Fruit fly (Drosophila melanogaster) whole organism, larva: Measurements from ENCODE around the gene sxe2.

Experiments used
- noc ChIP-seq: fragments of 200-800 bp; sonication (Bioruptor generic); optimal IDR thresholded peaks from 3 replicates; lab custom pipeline; 2019; ENCODE audit warnings: missing biosample characterization, mild to moderate bottlenecking, missing genetic modification characterization, moderate library complexity

The sxe2 gene

DNA sequence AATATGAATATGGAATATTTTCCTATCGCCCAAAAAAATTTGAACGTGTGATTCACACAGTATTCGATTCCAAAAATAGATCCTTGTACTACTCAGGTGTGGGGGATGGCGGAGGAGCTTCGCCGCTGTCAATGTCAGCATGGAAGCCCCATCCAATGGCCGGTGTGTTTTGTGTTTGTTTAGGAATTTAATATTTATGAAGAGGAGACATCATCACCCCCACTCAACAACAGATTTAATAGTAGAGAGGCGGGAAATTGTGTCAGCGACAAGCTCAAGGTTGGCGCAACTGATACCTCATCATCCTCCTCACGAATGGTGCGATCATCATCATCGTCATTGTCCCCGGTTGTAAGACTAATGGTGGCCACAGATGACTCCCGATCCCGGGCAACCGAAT is 9.6 kb upstream of the sxe2 start:
- no peak for TF ChIP-seq noc (tag; lab: Kevin White, UChicago)

DNA sequence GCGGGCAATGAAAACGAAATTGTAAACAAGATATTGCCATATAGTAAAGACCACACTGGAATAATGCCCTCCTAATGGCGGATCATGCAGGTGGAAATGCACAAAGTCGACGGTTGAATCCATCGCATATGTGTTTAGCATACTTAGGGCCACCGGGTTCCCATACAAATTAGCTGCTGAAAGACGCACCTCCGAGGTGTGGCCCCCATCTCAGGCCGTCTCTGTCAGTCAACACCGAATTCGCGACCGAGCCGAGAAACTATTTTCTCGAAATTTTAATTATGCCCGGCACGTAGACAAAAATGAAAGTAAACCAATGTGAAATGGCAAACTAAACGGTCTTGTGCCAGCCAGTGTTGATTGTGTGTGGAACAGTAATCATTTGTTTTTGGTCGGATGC is 5.4 kb upstream of the sxe2 start:
- no peak for TF ChIP-seq noc (tag; lab: Kevin White, UChicago)

DNA sequence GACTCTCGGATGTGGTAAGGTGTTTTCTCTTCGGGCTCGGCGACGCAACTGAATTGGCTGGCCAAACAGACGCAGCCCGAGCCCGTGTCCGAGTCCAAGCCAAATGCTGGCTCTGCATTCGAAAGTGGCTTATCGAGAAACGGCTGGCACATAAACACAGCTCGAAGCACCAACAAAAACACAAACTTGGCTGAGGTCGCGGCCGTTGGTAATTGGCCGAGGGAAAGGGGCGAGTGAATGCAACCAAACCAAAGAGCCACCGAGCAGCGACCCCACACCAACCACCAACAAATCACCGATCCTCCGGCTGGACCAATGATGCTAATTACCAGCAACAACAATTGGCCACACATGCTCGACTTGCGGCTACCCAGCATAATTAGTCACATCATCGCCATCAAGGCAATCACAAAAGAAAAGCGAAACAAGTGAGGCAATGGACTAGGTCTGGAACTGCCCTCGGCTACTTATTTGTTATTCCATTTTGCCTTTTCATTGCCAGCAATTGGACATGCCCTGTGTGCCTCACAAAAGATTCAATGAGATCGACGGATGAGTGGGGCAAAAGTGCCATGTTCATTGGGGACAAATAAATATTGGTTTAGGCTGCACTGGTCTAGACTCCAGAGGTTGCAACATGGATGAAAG is 2.6 kb upstream of the sxe2 start, which contains the start of gene CG32855:
CG32855 (minus strand) TSS at position 51 of the 648 bp plus-strand sequence.
- TF ChIP-seq noc (tag; lab: Kevin White, UChicago), result no peak

DNA sequence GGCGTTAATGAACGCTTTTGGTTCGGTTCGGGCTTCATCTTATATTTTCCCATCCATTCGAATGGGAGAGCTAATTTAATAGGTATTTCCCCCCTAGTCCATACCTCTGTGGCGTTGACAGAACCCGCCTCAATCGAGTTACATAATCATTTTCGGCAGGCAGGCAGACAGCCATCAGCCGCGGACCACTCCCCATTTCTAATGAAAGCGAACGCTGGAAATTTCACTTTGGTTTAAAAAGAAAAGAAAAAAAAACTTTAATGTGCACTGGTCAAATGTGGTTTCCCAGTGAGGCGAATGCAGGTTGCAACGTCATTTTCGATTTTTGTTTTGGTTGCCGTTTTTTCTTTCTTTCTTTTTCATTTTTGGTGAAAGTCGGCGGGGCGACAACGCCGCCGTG is 1.3 kb upstream of the sxe2 start:
- no peak for TF ChIP-seq noc (tag; lab: Kevin White, UChicago)

DNA sequence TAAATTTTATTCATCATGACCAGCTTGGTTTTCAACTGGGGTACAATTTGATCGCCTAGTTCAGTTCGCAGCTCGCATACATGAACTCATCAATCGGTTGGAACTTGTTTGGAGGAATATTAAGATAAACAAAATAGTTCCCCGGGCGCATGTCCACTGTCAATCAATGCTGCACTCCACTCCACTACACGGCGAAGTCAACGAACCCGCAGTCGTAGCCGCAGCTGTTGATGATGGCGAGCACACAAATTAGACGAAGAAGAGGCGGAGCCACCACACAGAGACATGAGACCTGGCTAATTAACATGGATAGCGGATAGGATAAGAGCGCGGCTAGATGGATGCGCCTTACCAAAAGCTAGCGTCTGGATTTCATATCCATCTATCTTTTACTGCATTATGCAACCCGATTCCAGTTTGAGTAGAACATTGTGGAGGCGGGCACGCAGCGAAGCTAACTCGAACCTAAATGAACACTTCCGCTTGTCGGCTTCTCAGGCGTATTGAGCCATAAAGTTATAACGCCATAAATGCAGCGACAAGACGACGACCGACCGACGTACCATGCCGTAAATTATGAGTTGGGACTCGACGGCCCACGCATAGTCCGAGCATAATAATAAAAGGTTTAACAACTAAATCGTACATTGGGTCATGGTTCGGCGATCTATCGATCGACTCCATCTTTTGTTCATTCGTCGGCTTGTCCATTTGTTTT is 8.4 kb downstream of the sxe2 start:
- TF ChIP-seq noc (tag; lab: Kevin White, UChicago), result no peak

DNA sequence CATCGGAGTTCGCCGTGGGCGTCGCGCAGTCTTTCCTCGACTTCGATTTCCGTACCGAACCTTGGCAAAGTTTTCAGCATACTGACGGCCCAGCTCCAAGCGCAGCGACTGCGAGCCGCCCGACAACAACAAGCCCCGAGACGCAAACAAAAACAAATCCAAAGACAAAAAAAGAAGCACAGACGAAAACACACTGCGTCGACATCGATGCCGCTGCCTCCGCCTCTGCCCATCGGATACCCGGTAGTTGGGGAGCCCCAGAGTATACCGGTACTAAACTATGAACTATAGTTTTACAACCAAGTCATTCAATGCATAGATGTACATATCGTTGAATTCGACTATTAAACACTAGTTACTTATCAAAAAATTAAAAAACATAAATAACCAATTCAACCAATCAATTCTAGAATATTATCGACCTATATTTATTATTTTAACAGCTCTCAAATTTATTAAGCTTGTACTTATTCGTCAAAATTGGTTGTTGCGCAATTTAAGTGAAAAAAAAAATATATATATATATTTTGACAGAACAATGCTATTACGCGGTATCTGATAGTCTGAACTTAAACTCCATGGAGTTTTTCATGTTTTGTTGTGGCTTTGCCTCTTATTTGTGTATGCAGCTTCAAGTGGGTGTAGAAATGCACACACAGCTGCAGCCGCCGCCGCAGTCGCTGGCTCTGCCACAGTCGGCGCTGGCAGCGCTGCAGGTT is 10.5 kb downstream of the sxe2 start:
- TF ChIP-seq noc (tag; lab: Kevin White, UChicago), result no peak

DNA sequence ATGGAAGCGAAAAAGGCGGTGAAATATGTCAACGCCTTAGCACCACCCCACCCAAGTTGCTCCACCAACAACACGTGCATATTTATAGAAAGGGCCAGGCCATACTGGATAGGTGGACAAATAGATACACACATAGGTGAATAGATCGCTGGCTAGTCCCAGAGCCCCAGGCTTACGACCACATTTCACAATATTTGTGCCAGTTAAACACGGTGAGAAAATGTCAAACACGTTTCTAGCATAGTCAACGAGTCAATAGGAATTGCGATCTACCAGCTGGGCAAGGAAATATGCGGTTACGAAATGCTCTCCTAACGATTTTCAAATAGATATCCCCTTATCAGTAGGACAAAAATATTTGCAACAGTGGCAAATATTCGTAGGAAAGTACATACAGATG is 11.2 kb downstream of the sxe2 start:
- TF ChIP-seq noc (tag; lab: Kevin White, UChicago), result no peak

DNA sequence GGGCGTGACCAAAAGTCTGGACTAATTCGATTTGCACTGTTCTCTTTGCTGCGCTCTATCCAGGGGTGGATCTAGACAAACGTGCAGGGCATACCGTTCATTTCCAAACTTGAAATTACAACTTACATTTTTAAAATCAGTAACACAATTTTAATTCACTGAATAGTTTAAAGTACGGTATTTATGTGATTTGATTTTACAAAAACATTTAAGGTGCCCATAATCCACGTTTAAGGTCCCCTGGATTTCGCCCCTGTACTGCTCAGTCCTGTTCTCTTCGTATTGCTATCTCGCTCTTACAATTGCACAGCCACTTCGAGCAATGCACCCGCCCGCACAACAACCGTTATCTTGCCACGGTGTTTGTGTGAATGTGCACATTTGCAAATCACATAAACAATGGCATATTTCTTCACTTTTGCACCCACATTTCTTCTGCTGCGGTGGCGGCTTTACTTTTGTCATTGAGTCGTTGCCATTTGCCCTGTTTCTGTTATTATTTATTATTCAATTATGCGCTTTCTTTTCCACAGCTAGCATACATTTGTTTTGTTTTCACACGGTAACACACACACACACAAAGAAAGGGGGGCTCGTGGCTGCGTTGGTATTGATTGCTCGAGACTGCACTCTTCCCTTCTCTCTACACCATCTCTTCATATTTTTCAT is 14.1 kb downstream of the sxe2 start:
- peak; percentile 24 for TF ChIP-seq noc (tag; lab: Kevin White, UChicago)

DNA sequence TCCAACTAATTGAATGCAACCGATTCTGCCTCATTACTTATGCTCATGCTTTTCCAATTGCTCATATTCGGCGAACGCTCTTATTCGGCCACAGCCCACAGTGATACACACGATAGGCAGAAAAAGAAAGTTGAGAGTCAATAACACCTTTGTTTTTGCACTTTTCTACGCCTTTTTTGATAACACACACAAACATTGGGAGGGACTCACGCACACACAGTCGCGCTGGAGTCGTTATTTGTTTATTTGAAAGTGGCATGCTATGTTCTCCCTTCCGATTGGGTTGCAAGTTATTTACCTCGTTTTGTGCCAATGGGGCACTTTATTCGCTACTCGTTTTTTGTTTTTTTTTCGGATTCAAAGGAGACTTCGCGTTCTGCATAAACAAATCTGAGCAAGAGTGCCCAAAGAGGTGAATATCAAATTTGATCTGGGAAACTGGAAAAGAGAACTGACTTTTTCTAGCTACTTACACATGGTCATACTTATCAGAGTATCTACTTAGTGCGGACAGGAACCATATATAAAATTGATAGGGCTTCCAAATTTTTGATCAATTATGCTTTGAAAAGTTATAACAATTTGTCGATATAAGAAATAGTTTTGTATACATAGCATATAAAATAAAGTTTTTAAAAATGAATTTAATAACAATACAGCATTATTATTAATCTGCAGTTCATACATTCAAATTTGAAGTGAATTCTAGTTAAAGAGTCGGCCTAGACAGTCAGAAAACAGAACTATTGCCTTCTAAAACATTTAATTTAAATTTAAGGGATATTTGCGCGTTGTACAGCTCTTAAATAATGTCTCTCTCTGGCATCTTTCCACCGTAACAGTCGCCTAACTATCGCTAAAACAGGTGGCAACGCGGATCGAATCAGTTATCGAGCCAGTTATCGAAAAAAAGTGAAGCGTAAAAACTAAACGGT is 14.9 kb downstream of the sxe2 start, which contains the start of the genes Mhcl and Akt:
Mhcl (minus strand) TSS at position 429 of the 935 bp plus-strand sequence.
Akt (plus strand) TSS at position 896 of the 935 bp plus-strand sequence.
- no peak for TF ChIP-seq noc (tag; lab: Kevin White, UChicago)

DNA sequence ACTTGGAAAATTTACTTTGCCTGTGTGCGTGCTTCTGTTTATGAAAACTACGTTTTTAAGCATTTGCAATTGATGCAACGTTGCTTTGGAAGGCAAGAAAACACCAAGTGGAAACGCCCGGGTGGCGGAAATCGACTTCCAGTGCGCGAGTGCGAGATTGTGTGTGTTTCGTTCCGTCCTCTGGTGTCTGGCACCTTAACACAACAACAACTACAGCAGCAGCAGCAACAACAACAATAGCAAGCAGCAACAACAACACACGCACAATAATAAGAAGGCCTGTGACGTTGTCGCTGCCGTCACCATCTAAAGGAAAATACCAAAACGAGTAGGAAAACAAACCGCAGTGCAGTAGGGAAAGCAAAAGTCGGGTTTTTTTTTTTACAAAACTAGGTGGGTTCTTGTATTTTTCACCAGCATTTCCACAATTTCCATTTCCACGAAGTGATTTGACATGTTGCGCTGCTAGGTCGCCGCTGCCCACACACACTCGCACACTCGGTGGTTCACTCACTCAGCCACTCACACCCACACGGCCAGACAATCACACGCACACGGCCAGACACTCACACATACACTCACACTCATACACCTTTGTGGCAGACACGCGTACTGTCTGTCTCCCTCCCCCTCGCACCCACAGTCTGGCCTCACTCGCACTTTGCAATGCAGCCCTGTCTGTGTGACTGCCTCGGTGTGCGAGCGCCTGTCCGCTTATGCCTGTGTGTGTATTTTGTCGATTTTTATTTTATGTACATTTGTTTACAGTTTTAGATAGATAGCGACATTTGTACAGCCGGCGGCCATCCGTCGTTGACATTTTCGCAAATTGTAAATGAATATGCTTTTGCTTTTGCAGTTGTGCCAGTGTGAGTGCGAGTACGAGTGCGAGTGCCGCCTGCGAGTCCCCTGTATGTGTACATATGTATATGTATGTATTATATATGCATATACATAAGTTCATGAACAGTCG is 15.9 kb downstream of the sxe2 start:
- peak; percentile 71 for TF ChIP-seq noc (tag; lab: Kevin White, UChicago)

DNA sequence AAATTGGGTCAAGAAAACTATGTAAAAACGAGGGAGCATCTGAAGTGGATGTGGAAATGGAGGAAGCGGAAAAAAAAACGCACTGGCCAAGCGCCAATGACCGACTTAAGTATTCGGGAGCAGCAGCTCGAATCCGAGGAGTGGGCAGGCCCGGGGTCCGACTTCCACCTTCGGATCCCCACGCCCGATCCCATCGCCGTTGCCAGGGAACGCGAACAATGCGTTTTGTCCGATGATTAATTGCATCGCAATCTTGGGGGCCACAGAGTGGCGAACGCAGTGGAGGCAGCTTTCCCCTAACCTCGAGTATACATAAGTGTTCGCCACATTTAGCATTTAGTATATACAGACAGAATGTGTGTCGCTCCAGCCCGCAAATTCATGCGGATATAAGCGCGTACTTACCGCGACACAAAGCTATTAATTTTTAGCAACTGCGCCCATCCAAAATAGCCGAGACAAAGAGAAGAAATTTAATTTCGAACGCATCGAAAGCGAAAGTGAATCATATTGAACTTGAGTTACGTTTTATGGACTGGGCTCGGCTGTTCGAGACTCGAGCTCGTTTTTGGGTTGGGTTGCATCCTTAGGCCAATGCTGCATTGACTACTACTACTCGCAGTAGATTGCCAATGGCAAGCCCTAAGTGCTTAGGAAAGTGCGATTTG is 22.3 kb downstream of the sxe2 start:
- TF ChIP-seq noc (tag; lab: Kevin White, UChicago), result no peak

DNA sequence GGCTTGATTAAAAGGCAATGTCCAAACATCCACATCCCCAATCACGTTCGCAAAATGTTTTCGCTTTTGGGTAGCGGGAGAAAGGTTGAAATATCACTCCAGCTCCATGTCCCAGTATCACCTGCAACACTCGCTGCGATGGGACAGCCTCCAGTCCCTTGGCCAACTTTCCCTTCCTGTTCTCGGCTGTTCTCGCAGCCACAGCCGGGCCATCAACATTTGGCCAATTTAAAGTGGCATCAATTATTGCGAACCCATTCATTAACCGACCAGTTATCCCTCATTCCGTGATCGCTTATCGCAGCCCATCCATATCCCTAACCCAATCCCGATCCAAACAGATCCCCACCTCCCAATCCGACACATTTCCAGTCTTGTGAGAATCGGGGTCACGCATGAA is 29.4 kb downstream of the sxe2 start:
- TF ChIP-seq noc (tag; lab: Kevin White, UChicago), result no peak

DNA sequence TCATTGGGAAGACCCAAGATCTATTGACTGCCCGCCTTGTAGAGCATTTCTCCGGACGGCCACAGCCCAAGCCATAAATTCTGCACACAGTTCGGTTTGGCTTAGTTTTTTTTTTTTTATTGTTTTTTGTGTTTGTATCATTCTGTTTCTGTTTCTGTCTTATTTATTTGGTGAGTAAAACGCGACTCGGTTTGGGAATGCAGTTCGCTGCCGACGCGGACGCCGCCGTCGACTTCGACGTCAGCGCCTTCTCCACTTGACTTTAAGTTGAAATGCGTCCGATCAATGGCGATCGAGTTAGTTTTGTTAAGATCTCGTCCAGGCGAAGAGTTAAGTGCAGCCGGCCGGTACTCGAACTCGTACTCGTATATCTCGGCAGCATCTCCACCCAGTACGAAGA is 32.2 kb downstream of the sxe2 start, which contains the start of gene Sb:
Sb (plus strand) TSS at position 301 of the 400 bp plus-strand sequence.
- no peak for TF ChIP-seq noc (tag; lab: Kevin White, UChicago)
